Worm (Caenorhabditis elegans) whole organism, L4 larva: ENCODE measurements around the gene str-182.

Experiments
- D1046.2 ChIP-seq: fragments of 200-800 bp; sonication (Bioruptor generic); IDR thresholded peaks from 2 replicates; pipeline ENCODE4 v1.3.6; 2022; ENCODE audit warnings: missing genetic modification characterization, missing compliant biosample characterization
- F10B5.3 ChIP-seq: sonication (generic microtip); optimal IDR thresholded peaks from 2 replicates; lab custom pipeline; 2016; ENCODE audit warnings: mild to moderate bottlenecking, missing genetic modification characterization, missing compliant biosample characterization
- F49E8.2 ChIP-seq: sonication (generic microtip); optimal IDR thresholded peaks from 2 replicates; lab custom pipeline; 2016; ENCODE audit warnings: missing compliant biosample characterization, mild to moderate bottlenecking, missing genetic modification characterization, borderline replicate concordance
- T26A8.4 ChIP-seq: fragments of 200-800 bp; sonication (Bioruptor generic); IDR thresholded peaks from 2 replicates; pipeline ENCODE4 v1.3.6; 2022; ENCODE audit warnings: missing genetic modification characterization, missing compliant biosample characterization
- aha-1 ChIP-seq: fragments of 150-350 bp; peaks from one replicate; lab custom pipeline; 2014; ENCODE audit warnings: missing biosample characterization, missing genetic modification characterization
- arid-1 ChIP-seq: fragments of 200-800 bp; sonication (Bioruptor generic); conservative IDR thresholded peaks from 2 replicates; pipeline ENCODE4 v1.3.6; 2022; ENCODE audit warnings: missing genetic modification reagents, missing genetic modification characterization, missing compliant biosample characterization
- cey-2 ChIP-seq: sonication (generic microtip); optimal IDR thresholded peaks from 3 replicates; lab custom pipeline; 2017; ENCODE audit warnings: missing genetic modification characterization, mild to moderate bottlenecking, missing compliant biosample characterization, antibody characterized with exemption, borderline replicate concordance; ENCODE audit not compliant: insufficient read depth
- daf-16 ChIP-seq, 3 experiments: sonication (generic microtip); optimal IDR thresholded peaks; 2 replicates each; lab custom pipeline; 2016 to 2017; ENCODE audit warnings: missing genetic modification characterization in 3 of 3, missing genetic modification reagents in 3 of 3, mild to moderate bottlenecking in 2 of 3, missing compliant biosample characterization in 2 of 3, missing biosample characterization in 1 of 3, moderate library complexity in 1 of 3
- daf-19 ChIP-seq: fragments of 200-800 bp; sonication (Bioruptor generic); conservative IDR thresholded peaks from 2 replicates; pipeline ENCODE4 v1.3.6; 2022; ENCODE audit warnings: missing genetic modification characterization, missing compliant biosample characterization
- dmd-6 ChIP-seq: fragments of 200-800 bp; sonication (Bioruptor generic); IDR thresholded peaks from 2 replicates; pipeline ENCODE4 v1.3.6; 2022; ENCODE audit warnings: missing genetic modification reagents, missing genetic modification characterization, missing compliant biosample characterization
- dmd-8 ChIP-seq: fragments of 200-800 bp; sonication (Bioruptor generic); IDR thresholded peaks from 2 replicates; pipeline ENCODE4 v1.3.6; 2022; ENCODE audit warnings: missing genetic modification characterization, missing compliant biosample characterization
- duxl-1 ChIP-seq: sonication (generic microtip); optimal IDR thresholded peaks from 2 replicates; lab custom pipeline; 2016; ENCODE audit warnings: mild to moderate bottlenecking, missing genetic modification characterization, moderate library complexity, missing compliant biosample characterization; ENCODE audit not compliant: poor library complexity
- egl-27 ChIP-seq: sonication (generic microtip); optimal IDR thresholded peaks from 3 replicates; lab custom pipeline; 2017; ENCODE audit warnings: missing biosample characterization, missing genetic modification reagents, missing genetic modification characterization
- fos-1 ChIP-seq: fragments of 150-350 bp; optimal IDR thresholded peaks from 2 replicates; lab custom pipeline; 2014; ENCODE audit warnings: missing biosample characterization, missing genetic modification characterization
- jun-1 ChIP-seq: fragments of 150-350 bp; optimal IDR thresholded peaks from 2 replicates; lab custom pipeline; 2014; ENCODE audit warnings: missing biosample characterization, missing genetic modification reagents, missing genetic modification characterization
- lin-13 ChIP-seq: fragments of 150-350 bp; optimal IDR thresholded peaks from 2 replicates; lab custom pipeline; 2014; ENCODE audit warnings: missing biosample characterization, missing genetic modification reagents, missing genetic modification characterization
- lin-39 ChIP-seq: fragments of 150-350 bp; optimal IDR thresholded peaks from 2 replicates; lab custom pipeline; 2014; ENCODE audit warnings: missing biosample characterization, missing genetic modification reagents, missing genetic modification characterization
- lir-3 ChIP-seq: sonication (generic microtip); optimal IDR thresholded peaks from 2 replicates; lab custom pipeline; 2016; ENCODE audit warnings: mild to moderate bottlenecking, missing genetic modification characterization, missing compliant biosample characterization
- mep-1 ChIP-seq: fragments of 150-350 bp; sonication (generic microtip); optimal IDR thresholded peaks from 3 replicates; lab custom pipeline; 2014; ENCODE audit warnings: missing biosample characterization, missing genetic modification characterization
- nhr-102 ChIP-seq: sonication (generic microtip); optimal IDR thresholded peaks from 2 replicates; lab custom pipeline; 2016; ENCODE audit warnings: mild to moderate bottlenecking, missing genetic modification characterization, moderate library complexity, missing compliant biosample characterization
- nhr-111 ChIP-seq: fragments of 200-800 bp; sonication (Bioruptor generic); optimal IDR thresholded peaks from 2 replicates; lab custom pipeline; 2018; ENCODE audit warnings: mild to moderate bottlenecking, missing genetic modification characterization, missing compliant biosample characterization
- pqm-1 ChIP-seq: sonication (generic microtip); optimal IDR thresholded peaks from 2 replicates; lab custom pipeline; 2017; ENCODE audit warnings: missing biosample characterization, missing genetic modification characterization
- rbr-2 ChIP-seq: sonication (generic microtip); optimal IDR thresholded peaks from 2 replicates; lab custom pipeline; 2016; ENCODE audit warnings: missing genotype, missing genetic modification characterization, missing compliant biosample characterization
- sdz-12 ChIP-seq: fragments of 200-800 bp; sonication (Bioruptor generic); optimal IDR thresholded peaks from 2 replicates; lab custom pipeline; 2018; ENCODE audit warnings: mild to moderate bottlenecking, missing genetic modification characterization, missing compliant biosample characterization
- skn-1 ChIP-seq: fragments of 150-350 bp; optimal IDR thresholded peaks from 2 replicates; lab custom pipeline; 2014; ENCODE audit warnings: missing biosample characterization, missing genetic modification characterization
- spr-3 ChIP-seq: fragments of 200-800 bp; sonication (Bioruptor generic); optimal IDR thresholded peaks from 2 replicates; lab custom pipeline; 2018; ENCODE audit warnings: mild to moderate bottlenecking, missing genetic modification characterization, missing compliant biosample characterization
- tra-1 ChIP-seq: fragments of 200-800 bp; sonication (Bioruptor generic); IDR thresholded peaks from 2 replicates; pipeline ENCODE4 v1.3.6; 2022; ENCODE audit warnings: missing genetic modification reagents, missing genetic modification characterization, missing compliant biosample characterization
- unc-130 ChIP-seq: sonication (generic microtip); optimal IDR thresholded peaks from 2 replicates; lab custom pipeline; 2016; ENCODE audit warnings: missing genetic modification reagents, missing genetic modification characterization, missing compliant biosample characterization
- vab-7 ChIP-seq: fragments of 200-800 bp; sonication (Bioruptor generic); IDR thresholded peaks from 2 replicates; pipeline ENCODE4 v1.3.6; 2022; ENCODE audit warnings: missing genetic modification reagents, missing genetic modification characterization, missing compliant biosample characterization
- zag-1 ChIP-seq: fragments of 150-350 bp; optimal IDR thresholded peaks from 2 replicates; lab custom pipeline; 2014; ENCODE audit warnings: missing biosample characterization, missing genetic modification characterization
- zfp-3 ChIP-seq: fragments of 200-800 bp; sonication (Bioruptor generic); conservative IDR thresholded peaks from 2 replicates; pipeline ENCODE4 v1.3.6; 2022; ENCODE audit warnings: missing genetic modification reagents, missing genetic modification characterization, missing compliant biosample characterization
- zip-11 ChIP-seq: fragments of 200-800 bp; sonication (Bioruptor generic); IDR thresholded peaks from 2 replicates; pipeline ENCODE4 v1.3.6; 2022; ENCODE audit warnings: missing genetic modification characterization, missing compliant biosample characterization
- ztf-7 ChIP-seq: fragments of 150-350 bp; optimal IDR thresholded peaks from 2 replicates; lab custom pipeline; 2014; ENCODE audit warnings: missing biosample characterization, missing genetic modification characterization

The str-182 gene

ce11 chrV:10220605-10221004 is 12.6 kb downstream of the str-182 start, which contains the start of gene C12D8.13:
TSS of gene C12D8.13 (minus strand) at chrV:10220705.
- TF ChIP-seq daf-16 (GFP tag; optimal IDR thresholded peaks at IDR 0.05; lab: Kevin White, UChicago) (no peak), daf-16 (tag; optimal IDR thresholded peaks at IDR 0.05; lab: Kevin White, UChicago) (no peak), lir-3 (tag; lab: Kevin White, UChicago) (no peak), zip-11 (GFP tag; lab: Robert Waterston, UW) (no peak), pqm-1 (tag; lab: Kevin White, UChicago) (no peak), F10B5.3 (tag; lab: Kevin White, UChicago) (no peak), mep-1 (tag; lab: Kevin White, UChicago) (no peak), aha-1 (tag; lab: Kevin White, UChicago) (no peak), zag-1 (tag; lab: Kevin White, UChicago) (no peak), fos-1 (tag; lab: Kevin White, UChicago) (no peak), dmd-8 (GFP tag; lab: Robert Waterston, UW) (no peak)

DNA sequence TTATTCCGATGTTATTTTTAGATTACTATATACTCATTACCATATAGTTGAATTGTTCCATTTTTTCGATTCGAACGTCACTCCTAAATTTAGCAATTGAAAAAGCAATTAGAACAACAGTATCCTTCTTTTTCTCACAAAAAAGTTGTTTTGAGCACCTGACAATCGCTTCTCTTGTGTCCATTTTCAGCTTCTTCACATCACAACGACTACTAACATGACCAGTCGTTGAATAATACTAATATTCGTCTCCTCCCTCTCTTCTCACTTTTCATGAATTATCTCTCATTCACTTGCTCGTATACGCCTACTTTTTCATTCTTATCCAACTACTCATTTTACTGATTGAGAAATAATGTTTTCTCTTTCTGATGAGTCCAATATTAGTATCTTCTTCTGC is 16.5 kb downstream of the str-182 start, which contains the start of gene ZK856.14:
ZK856.14 (plus strand) TSS at position 301 of the 400 bp plus-strand sequence.
- no peak for TF ChIP-seq unc-130
- TF ChIP-seq spr-3 (GFP tag; lab: Kevin White, UChicago) = no peak
- TF ChIP-seq nhr-111 (GFP tag; lab: Kevin White, UChicago) = no peak
- TF ChIP-seq mep-1 (tag; lab: Kevin White, UChicago) = no peak

ce11 chrV:10212627-10213026 is 20.6 kb downstream of the str-182 start, which contains the start of gene hpo-40:
TSS of gene hpo-40 (plus strand) at chrV:10212927.
- TF ChIP-seq zfp-3 (no peak), nhr-102 (tag; lab: Kevin White, UChicago) (no peak), T26A8.4 (GFP tag; lab: Robert Waterston, UW) (no peak), egl-27 (no peak), mep-1 (tag; lab: Kevin White, UChicago) (no peak), cey-2 (no peak), skn-1 (no peak), vab-7 (GFP tag; lab: Robert Waterston, UW) (no peak), lin-39 (no peak), duxl-1 (no peak), ztf-7 (no peak), arid-1 (GFP tag; lab: Robert Waterston, UW) (no peak), sdz-12 (no peak), daf-19 (no peak), tra-1 (GFP tag; lab: Robert Waterston, UW) (no peak), dmd-6 (GFP tag; lab: Robert Waterston, UW) (no peak)

DNA sequence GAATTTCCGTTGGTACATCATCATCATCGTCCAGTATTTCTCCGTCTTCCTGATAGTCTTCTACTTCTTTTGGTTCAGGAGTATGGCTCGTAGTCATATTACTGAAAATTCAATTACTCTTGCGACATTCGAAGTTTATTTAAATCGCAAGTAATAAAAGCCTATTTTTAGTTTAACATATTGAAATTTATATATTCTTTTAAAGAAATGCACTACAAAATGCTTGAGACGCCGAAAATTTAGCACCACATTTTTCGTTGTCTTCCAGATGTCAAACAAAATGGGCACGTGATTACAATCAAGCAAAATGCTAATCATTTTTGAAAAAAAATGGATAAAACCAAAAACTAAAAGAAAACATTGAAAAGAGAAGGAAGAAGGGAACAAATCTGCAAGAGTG is 21.2 kb downstream of the str-182 start, which contains the start of gene zhit-3:
zhit-3 (minus strand) TSS at position 101 of the 400 bp plus-strand sequence.
- no peak for TF ChIP-seq lin-13 (GFP tag; lab: Kevin White, UChicago)
- no peak for TF ChIP-seq aha-1 (tag; lab: Kevin White, UChicago)
- TF ChIP-seq skn-1 = no peak
- TF ChIP-seq F49E8.2 (tag; lab: Kevin White, UChicago) = no peak
- no peak for TF ChIP-seq jun-1 (tag; lab: Kevin White, UChicago)
- no peak for TF ChIP-seq rbr-2 (tag; lab: Kevin White, UChicago)
- TF ChIP-seq D1046.2 = no peak
- TF ChIP-seq T26A8.4 (GFP tag; lab: Robert Waterston, UW) = no peak
- TF ChIP-seq, all 104 proteins: peak for 0

- TF ChIP-seq duxl-1 (peak; percentile 35), egl-27 (no peak)
These were observed 23.0 kb downstream of the str-182 start, which contains the start of gene tftc-3 for ce11 chrV:10210244-10210643. TSS of gene tftc-3 (minus strand) at chrV:10210344.
